Worm (Caenorhabditis elegans) whole organism, early embryonic: ENCODE data around the gene Y45F10D.7.

Source experiments
- B0310.2 ChIP-seq: sonication (generic microtip); optimal IDR thresholded peaks from 2 replicates; lab custom pipeline; 2016; ENCODE audit warnings: mild to moderate bottlenecking, missing genetic modification characterization, missing compliant biosample characterization
- F13C5.2 ChIP-seq: sonication (generic microtip); optimal IDR thresholded peaks from 2 replicates; lab custom pipeline; 2017; ENCODE audit warnings: mild to moderate bottlenecking, missing genetic modification characterization, inconsistent platforms, missing compliant biosample characterization
- ama-1 ChIP-seq: fragments of 150-350 bp; optimal IDR thresholded peaks from 2 replicates; lab custom pipeline; 2014
- ceh-36 ChIP-seq: sonication (generic microtip); optimal IDR thresholded peaks from 2 replicates; lab custom pipeline; 2016; ENCODE audit warnings: missing genetic modification characterization, inconsistent platforms, missing compliant biosample characterization
- ets-7 ChIP-seq: sonication (generic microtip); optimal IDR thresholded peaks from 2 replicates; lab custom pipeline; 2016; ENCODE audit warnings: missing genotype, missing genetic modification characterization, missing compliant biosample characterization
- hmg-4 ChIP-seq: fragments of 200-800 bp; sonication (Bioruptor generic); optimal IDR thresholded peaks from 2 replicates; lab custom pipeline; 2018; ENCODE audit warnings: mild to moderate bottlenecking, missing genetic modification characterization, missing compliant biosample characterization
- hnd-1 ChIP-seq: sonication (generic microtip); optimal IDR thresholded peaks from 2 replicates; lab custom pipeline; 2016; ENCODE audit warnings: missing genetic modification characterization, missing compliant biosample characterization
- pes-1 ChIP-seq: fragments of 200-800 bp; sonication (Bioruptor generic); IDR thresholded peaks from 2 replicates; pipeline ENCODE4 v1.3.6; 2022; ENCODE audit warnings: missing genetic modification reagents, missing genetic modification characterization, missing compliant biosample characterization
- scrt-1 ChIP-seq: fragments of 200-800 bp; sonication (Bioruptor generic); IDR thresholded peaks from 2 replicates; pipeline ENCODE4 v1.3.6; 2022; ENCODE audit warnings: missing genetic modification characterization, missing compliant biosample characterization
- tra-4 ChIP-seq: sonication (generic microtip); optimal IDR thresholded peaks from 2 replicates; lab custom pipeline; 2017; ENCODE audit warnings: missing genetic modification characterization, missing compliant biosample characterization

DNA sequence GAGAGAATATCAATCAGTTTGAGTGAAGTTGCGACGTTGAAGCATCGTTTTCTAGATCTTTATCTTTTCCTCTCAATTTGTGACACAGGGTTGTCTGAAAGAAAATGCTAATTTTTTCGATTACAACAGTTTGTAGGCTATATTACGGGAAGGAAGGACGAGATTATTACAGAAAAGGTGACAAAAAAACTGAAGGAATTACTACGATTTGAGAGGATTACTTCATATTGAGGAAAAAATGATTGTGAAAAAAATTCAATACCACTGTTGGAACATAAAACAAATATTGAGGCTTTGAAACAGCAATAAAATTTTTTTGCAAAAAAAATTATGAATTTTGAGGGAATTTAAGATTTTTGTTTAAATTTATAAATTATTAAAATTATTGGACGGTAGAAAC, 19.0 kb downstream of the Y45F10D.7 start, which contains the start of gene Y45F10D.14:
- TF ChIP-seq F13C5.2 (no peak), ama-1 (no peak), hnd-1 (no peak), scrt-1 (no peak), hmg-4 (GFP tag; lab: Kevin White, UChicago) (no peak), tra-4 (tag; lab: Kevin White, UChicago) (no peak), ets-7 (tag; lab: Kevin White, UChicago) (no peak), B0310.2 (tag; lab: Kevin White, UChicago) (no peak), ceh-36 (tag; lab: Kevin White, UChicago) (no peak), pes-1 (GFP tag; lab: Robert Waterston, UW) (no peak)
